ENCODE assay signal across 1 fruit fly cellular context in the genomic region with DNA sequence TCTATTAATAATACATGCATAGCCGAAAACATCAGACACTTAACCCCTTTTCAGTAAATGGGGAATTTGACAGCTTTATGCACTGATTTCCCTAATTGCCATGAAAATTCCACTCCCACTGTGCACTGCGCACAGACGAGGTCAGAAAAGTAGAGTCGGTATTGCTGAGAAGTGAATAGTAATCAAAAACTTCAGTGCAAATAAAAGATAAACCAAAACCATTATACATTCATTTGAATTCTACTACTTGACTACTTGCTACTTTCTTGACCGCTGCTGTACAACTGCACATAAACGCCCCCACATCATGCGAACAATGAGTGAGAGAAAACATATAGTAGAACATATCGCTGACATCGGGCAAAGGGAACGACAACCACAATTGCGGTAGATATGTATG.
TF ChIP-seq lines count a peak whose summit lies in the region.

No protein-coding gene starts in this region.

TF ChIP-seq in whole organism, embryonic, 481 proteins besides CTCF, POLR2A, EP300 and RAD21 (continued from another document and continues in another):
- TF ChIP-seq Dll (GFP tag; IDR thresholded peaks at IDR 0.05; lab: Robert Waterston, UW; ENCODE audit: partially characterized antibody): no peak
- TF ChIP-seq CG33557 (GFP tag; optimal IDR thresholded peaks at IDR 0.05; lab: Kevin White, UChicago): peak; percentile 71
- TF ChIP-seq sc (optimal IDR thresholded peaks at IDR 0.05; lab: Kevin White, UChicago): no peak
- TF ChIP-seq sc (GFP tag; optimal IDR thresholded peaks at IDR 0.05; lab: Kevin White, UChicago): peak; percentile 81
- TF ChIP-seq CG31365 (tag; optimal IDR thresholded peaks at IDR 0.05; lab: Kevin White, UChicago): peak; percentile 61
- peak; percentile 86 for TF ChIP-seq esg (GFP tag; conservative IDR thresholded peaks at IDR 0.05; lab: Robert Waterston, UW)
- TF ChIP-seq ERR (GFP tag; optimal IDR thresholded peaks at IDR 0.05; lab: Kevin White, UChicago): peak; percentile 61
- peak; percentile 59 for TF ChIP-seq CG3838 (GFP tag; optimal IDR thresholded peaks at IDR 0.05; lab: Kevin White, UChicago)
- peak; percentile 79 for TF ChIP-seq CG33213 (GFP tag; optimal IDR thresholded peaks at IDR 0.05; lab: Kevin White, UChicago)
- peak; percentile 74 for TF ChIP-seq CrebB (tag; optimal IDR thresholded peaks at IDR 0.05; lab: Kevin White, UChicago)
- peak; percentile 86 for TF ChIP-seq CG17829 (tag; optimal IDR thresholded peaks at IDR 0.05; lab: Kevin White, UChicago)
- TF ChIP-seq H2.0 (GFP tag; IDR thresholded peaks at IDR 0.05; lab: Robert Waterston, UW): peak; percentile 92
- peak; percentile 87 for TF ChIP-seq Dad (GFP tag; optimal IDR thresholded peaks at IDR 0.05; lab: Kevin White, UChicago)
- TF ChIP-seq PHDP (tag; optimal IDR thresholded peaks at IDR 0.05; lab: Kevin White, UChicago): peak; percentile 82
- TF ChIP-seq CG15601 (tag; optimal IDR thresholded peaks at IDR 0.05; lab: Kevin White, UChicago): peak; percentile 78
- peak; percentile 72; the same call in 1 of the 2 replicates for TF ChIP-seq klu (GFP tag; IDR thresholded peaks at IDR 0.05; lab: Robert Waterston, UW)
- TF ChIP-seq CG14441 (GFP tag; IDR thresholded peaks at IDR 0.05; lab: Robert Waterston, UW): peak; percentile 89
- TF ChIP-seq CG17802 (tag; optimal IDR thresholded peaks at IDR 0.05; lab: Kevin White, UChicago): peak; percentile 74
- peak; percentile 89 for TF ChIP-seq CG18262 (tag; optimal IDR thresholded peaks at IDR 0.05; lab: Kevin White, UChicago)
- peak; percentile 78 for TF ChIP-seq CG2202 (tag; optimal IDR thresholded peaks at IDR 0.05; lab: Kevin White, UChicago)
- peak; percentile 88 for TF ChIP-seq ap (GFP tag; IDR thresholded peaks at IDR 0.05; lab: Robert Waterston, UW)
- no peak for TF ChIP-seq fru (optimal IDR thresholded peaks at IDR 0.05; lab: Kevin White, UChicago)
- TF ChIP-seq CG4854 (GFP tag; optimal IDR thresholded peaks at IDR 0.05; lab: Kevin White, UChicago): peak; percentile 70
- TF ChIP-seq CG4820 (GFP tag; optimal IDR thresholded peaks at IDR 0.05; lab: Kevin White, UChicago): peak; percentile 87
- peak; percentile 79 for TF ChIP-seq Nf-YA (GFP tag; IDR thresholded peaks at IDR 0.05; lab: Robert Waterston, UW)
- peak; percentile 85 for TF ChIP-seq Gug (GFP tag; IDR thresholded peaks at IDR 0.05; lab: Robert Waterston, UW)
- no peak for TF ChIP-seq CG9797 (GFP tag; optimal IDR thresholded peaks at IDR 0.05; lab: Kevin White, UChicago)
- TF ChIP-seq Sox100B (GFP tag; optimal IDR thresholded peaks at IDR 0.05; lab: Kevin White, UChicago): peak; percentile 80
- TF ChIP-seq cas (GFP tag; IDR thresholded peaks at IDR 0.05; lab: Robert Waterston, UW): 0 out of 2 replicates have a peak, but pooled peaks have one; percentile 50
- TF ChIP-seq Spps (tag; optimal IDR thresholded peaks at IDR 0.05; lab: Kevin White, UChicago): peak; percentile 71
- TF ChIP-seq Stat92E (GFP tag; optimal IDR thresholded peaks at IDR 0.05; lab: Kevin White, UChicago): peak in 1 of 3 experiments; percentile 45
- no peak for TF ChIP-seq Dip2 (GFP tag; IDR thresholded peaks at IDR 0.05; lab: Robert Waterston, UW)
- peak; percentile 87 for TF ChIP-seq CG1024 (GFP tag; IDR thresholded peaks at IDR 0.05; lab: Robert Waterston, UW)
- peak; percentile 82 for TF ChIP-seq Asciz (GFP tag; optimal IDR thresholded peaks at IDR 0.05; lab: Kevin White, UChicago)
- peak; percentile 89 for TF ChIP-seq bab2 (GFP tag; optimal IDR thresholded peaks at IDR 0.05; lab: Kevin White, UChicago)
- peak; percentile 93 for TF ChIP-seq chm (GFP tag; IDR thresholded peaks at IDR 0.05; lab: Robert Waterston, UW)
- TF ChIP-seq btn (GFP tag; optimal IDR thresholded peaks at IDR 0.05; lab: Kevin White, UChicago): peak; percentile 81
- peak; percentile 86 for TF ChIP-seq NfI (GFP tag; optimal IDR thresholded peaks at IDR 0.05; lab: Kevin White, UChicago)
- TF ChIP-seq maf-S (GFP tag; optimal IDR thresholded peaks at IDR 0.05; lab: Kevin White, UChicago): peak; percentile 73
- peak; percentile 67 for TF ChIP-seq CG12104 (GFP tag; optimal IDR thresholded peaks at IDR 0.05; lab: Kevin White, UChicago)
- TF ChIP-seq CG34422 (GFP tag; IDR thresholded peaks at IDR 0.05; lab: Robert Waterston, UW): peak; percentile 83; the same call in 2 of the 3 replicates
- TF ChIP-seq CG2875 (GFP tag; optimal IDR thresholded peaks at IDR 0.05; lab: Kevin White, UChicago): peak; percentile 87
- TF ChIP-seq schlank (tag; optimal IDR thresholded peaks at IDR 0.05; lab: Kevin White, UChicago): peak; percentile 37
- TF ChIP-seq HLHmδ (GFP tag; optimal IDR thresholded peaks at IDR 0.05; lab: Kevin White, UChicago): no peak
- TF ChIP-seq jumu (GFP tag; optimal IDR thresholded peaks at IDR 0.05; lab: Kevin White, UChicago): peak; percentile 87
- TF ChIP-seq NFAT (GFP tag; IDR thresholded peaks at IDR 0.05; lab: Robert Waterston, UW): 0 out of 2 replicates have a peak, but pooled peaks have one; percentile 50
- TF ChIP-seq CG4360 (GFP tag; IDR thresholded peaks at IDR 0.05; lab: Robert Waterston, UW): peak; percentile 68
- TF ChIP-seq CG17328 (GFP tag; IDR thresholded peaks at IDR 0.05; lab: Robert Waterston, UW): peak; percentile 94
- TF ChIP-seq Fer2 (tag; optimal IDR thresholded peaks at IDR 0.05; lab: Kevin White, UChicago): peak; percentile 29
- no peak for TF ChIP-seq pfk (GFP tag; optimal IDR thresholded peaks at IDR 0.05; lab: Kevin White, UChicago)
- TF ChIP-seq p53 (GFP tag; optimal IDR thresholded peaks at IDR 0.05; lab: Kevin White, UChicago): peak; percentile 31
- peak; percentile 90 for TF ChIP-seq CG8388 (GFP tag; optimal IDR thresholded peaks at IDR 0.05; lab: Kevin White, UChicago)
- TF ChIP-seq CG17612 (GFP tag; IDR thresholded peaks at IDR 0.05; lab: Robert Waterston, UW): peak; percentile 49; the same call in 1 of the 2 replicates
- TF ChIP-seq CG15514 (GFP tag; optimal IDR thresholded peaks at IDR 0.05; lab: Kevin White, UChicago): peak; percentile 56
- peak; percentile 78 for TF ChIP-seq tx (GFP tag; optimal IDR thresholded peaks at IDR 0.05; lab: Kevin White, UChicago)
- TF ChIP-seq Mes4 (GFP tag; optimal IDR thresholded peaks at IDR 0.05; lab: Kevin White, UChicago): peak; percentile 86
- TF ChIP-seq GATAe (GFP tag; conservative IDR thresholded peaks at IDR 0.05; lab: Robert Waterston, UW): no peak
- TF ChIP-seq Max (GFP tag; optimal IDR thresholded peaks at IDR 0.05; lab: Kevin White, UChicago): peak; percentile 56
- peak; percentile 6 for TF ChIP-seq stwl (tag; optimal IDR thresholded peaks at IDR 0.05; lab: Kevin White, UChicago)
- peak; percentile 40 to 95 for TF ChIP-seq bsh (GFP tag; optimal IDR thresholded peaks at IDR 0.05; lab: Kevin White, UChicago)
- TF ChIP-seq Fer3 (tag; optimal IDR thresholded peaks at IDR 0.05; lab: Kevin White, UChicago): peak; percentile 69
- TF ChIP-seq CG18599 (GFP tag; optimal IDR thresholded peaks at IDR 0.05; lab: Kevin White, UChicago): peak; percentile 78
- TF ChIP-seq CG3995 (GFP tag; optimal IDR thresholded peaks at IDR 0.05; lab: Kevin White, UChicago): no peak
- TF ChIP-seq Hsf (GFP tag; optimal IDR thresholded peaks at IDR 0.05; lab: Kevin White, UChicago): peak; percentile 86
- no peak for TF ChIP-seq amos (GFP tag; IDR thresholded peaks at IDR 0.05; lab: Robert Waterston, UW; ENCODE audit: partially characterized antibody)
- TF ChIP-seq Pdp1 (GFP tag; optimal IDR thresholded peaks at IDR 0.05; lab: Kevin White, UChicago): peak; percentile 80 to 85
- peak; percentile 85 for TF ChIP-seq sisA (GFP tag; IDR thresholded peaks at IDR 0.05; lab: Robert Waterston, UW)
- TF ChIP-seq fd64A (GFP tag; optimal IDR thresholded peaks at IDR 0.05; lab: Kevin White, UChicago): peak; percentile 74
- TF ChIP-seq ken (GFP tag; IDR thresholded peaks at IDR 0.05; lab: Robert Waterston, UW): peak; percentile 89
- TF ChIP-seq HHEX (GFP tag; optimal IDR thresholded peaks at IDR 0.05; lab: Kevin White, UChicago): peak; percentile 75
- TF ChIP-seq Oaz (GFP tag; IDR thresholded peaks at IDR 0.05; lab: Robert Waterston, UW): peak; percentile 70
- peak; percentile 83 for TF ChIP-seq CG8924 (tag; optimal IDR thresholded peaks at IDR 0.05; lab: Kevin White, UChicago)
- peak; percentile 71 for TF ChIP-seq Gsc (GFP tag; IDR thresholded peaks at IDR 0.05; lab: Robert Waterston, UW)
- TF ChIP-seq lab (GFP tag; optimal IDR thresholded peaks at IDR 0.05; lab: Kevin White, UChicago): peak; percentile 85
- TF ChIP-seq pho (GFP tag; optimal IDR thresholded peaks at IDR 0.05; lab: Kevin White, UChicago): peak; percentile 57
- TF ChIP-seq CG11723 (GFP tag; optimal IDR thresholded peaks at IDR 0.05; lab: Kevin White, UChicago): peak; percentile 76
- peak; percentile 80 for TF ChIP-seq Camta (GFP tag; optimal IDR thresholded peaks at IDR 0.05; lab: Kevin White, UChicago)
- TF ChIP-seq Atf3 (GFP tag; optimal IDR thresholded peaks at IDR 0.05; lab: Kevin White, UChicago): peak; percentile 82
- peak; percentile 61; the same call in 1 of the 2 replicates for TF ChIP-seq E2f2 (GFP tag; IDR thresholded peaks at IDR 0.05; lab: Robert Waterston, UW)
- TF ChIP-seq Sox102F (GFP tag; optimal IDR thresholded peaks at IDR 0.05; lab: Kevin White, UChicago): peak; percentile 93
- TF ChIP-seq fd102C (GFP tag; optimal IDR thresholded peaks at IDR 0.05; lab: Kevin White, UChicago): peak; percentile 25
- peak; percentile 97 for TF ChIP-seq Ets65A (GFP tag; lab: Kevin White, UChicago)
- TF ChIP-seq CG16813 (GFP tag; IDR thresholded peaks at IDR 0.05; lab: Robert Waterston, UW; ENCODE audit: partially characterized antibody): no peak
- no peak for TF ChIP-seq ftz-f1 (GFP tag; optimal IDR thresholded peaks at IDR 0.05; lab: Kevin White, UChicago)
- TF ChIP-seq luna (GFP tag; optimal IDR thresholded peaks at IDR 0.05; lab: Kevin White, UChicago): no peak
- no peak for TF ChIP-seq cad (GFP tag; optimal IDR thresholded peaks at IDR 0.05; lab: Kevin White, UChicago)
- TF ChIP-seq wdn (GFP tag; IDR thresholded peaks at IDR 0.05; lab: Robert Waterston, UW): peak; percentile 54; the same call in 1 of the 2 replicates
- peak; percentile 82 for TF ChIP-seq Blimp-1 (GFP tag; optimal IDR thresholded peaks at IDR 0.05; lab: Kevin White, UChicago)
- TF ChIP-seq CG8089 (GFP tag; optimal IDR thresholded peaks at IDR 0.05; lab: Kevin White, UChicago): peak; percentile 74
- peak; percentile 74; the same call in 1 of the 2 replicates for TF ChIP-seq CG7372 (GFP tag; IDR thresholded peaks at IDR 0.05; lab: Robert Waterston, UW)
- TF ChIP-seq CG12769 (tag; optimal IDR thresholded peaks at IDR 0.05; lab: Kevin White, UChicago): peak; percentile 85
- TF ChIP-seq H15 (GFP tag; IDR thresholded peaks at IDR 0.05; lab: Robert Waterston, UW): peak; percentile 83
- TF ChIP-seq HmgD (GFP tag; optimal IDR thresholded peaks at IDR 0.05; lab: Kevin White, UChicago): peak; percentile 47
- peak; percentile 45 for TF ChIP-seq Usf (GFP tag; optimal IDR thresholded peaks at IDR 0.05; lab: Kevin White, UChicago)
- peak; percentile 55; the same call in 1 of the 2 replicates for TF ChIP-seq CG10321 (GFP tag; IDR thresholded peaks at IDR 0.05; lab: Robert Waterston, UW)
- peak; percentile 36 for TF ChIP-seq dm (GFP tag; optimal IDR thresholded peaks at IDR 0.05; lab: Kevin White, UChicago)
- peak; percentile 87 for TF ChIP-seq stc (GFP tag; IDR thresholded peaks at IDR 0.05; lab: Robert Waterston, UW)
- TF ChIP-seq Optix (GFP tag; IDR thresholded peaks at IDR 0.05; lab: Robert Waterston, UW): peak; percentile 93
- peak; percentile 83 for TF ChIP-seq CG12942 (GFP tag; optimal IDR thresholded peaks at IDR 0.05; lab: Kevin White, UChicago)
- peak; percentile 85 for TF ChIP-seq CG14050 (GFP tag; IDR thresholded peaks at IDR 0.05; lab: Robert Waterston, UW)
- peak; percentile 81 for TF ChIP-seq CG7786 (GFP tag; optimal IDR thresholded peaks at IDR 0.05; lab: Kevin White, UChicago)
- TF ChIP-seq zen2 (GFP tag; IDR thresholded peaks at IDR 0.05; lab: Robert Waterston, UW; ENCODE audit: partially characterized antibody): no peak
- peak; percentile 84 for TF ChIP-seq CG3407 (GFP tag; optimal IDR thresholded peaks at IDR 0.05; lab: Kevin White, UChicago)
- peak; percentile 39 for TF ChIP-seq scrt (GFP tag; optimal IDR thresholded peaks at IDR 0.05; lab: Kevin White, UChicago)
- no peak for TF ChIP-seq D19B (GFP tag; optimal IDR thresholded peaks at IDR 0.05; lab: Kevin White, UChicago)
- TF ChIP-seq TFAM (GFP tag; optimal IDR thresholded peaks at IDR 0.05; lab: Kevin White, UChicago): peak; percentile 66
- TF ChIP-seq CG7963 (GFP tag; IDR thresholded peaks at IDR 0.05; lab: Robert Waterston, UW; ENCODE audit: partially characterized antibody): no peak
- TF ChIP-seq CG31224 (GFP tag; IDR thresholded peaks at IDR 0.05; lab: Robert Waterston, UW): peak; percentile 55
- TF ChIP-seq CG13296 (GFP tag; optimal IDR thresholded peaks at IDR 0.05; lab: Kevin White, UChicago): peak; percentile 61
- TF ChIP-seq nau (GFP tag; optimal IDR thresholded peaks at IDR 0.05; lab: Kevin White, UChicago): peak; percentile 73
- TF ChIP-seq usp (GFP tag; optimal IDR thresholded peaks at IDR 0.05; lab: Kevin White, UChicago): no peak
- peak; percentile 84 for TF ChIP-seq phol (tag; optimal IDR thresholded peaks at IDR 0.05; lab: Kevin White, UChicago)
- TF ChIP-seq CG18764 (GFP tag; optimal IDR thresholded peaks at IDR 0.05; lab: Kevin White, UChicago): peak; percentile 81
- peak; percentile 57 for TF ChIP-seq Ets97D (GFP tag; optimal IDR thresholded peaks at IDR 0.05; lab: Kevin White, UChicago)
- peak; percentile 75 for TF ChIP-seq danr (GFP tag; IDR thresholded peaks at IDR 0.05; lab: Robert Waterston, UW)
- peak; percentile 20 for TF ChIP-seq Hey (tag; optimal IDR thresholded peaks at IDR 0.05; lab: Kevin White, UChicago)
- peak; percentile 82 for TF ChIP-seq tgo (GFP tag; IDR thresholded peaks at IDR 0.05; lab: Robert Waterston, UW)
- peak; percentile 53; the same call in 1 of the 3 replicates for TF ChIP-seq C15 (GFP tag; IDR thresholded peaks at IDR 0.05; lab: Robert Waterston, UW)
- TF ChIP-seq CG16815 (GFP tag; optimal IDR thresholded peaks at IDR 0.05; lab: Kevin White, UChicago): peak; percentile 76
- peak; percentile 65 for TF ChIP-seq Fer1 (GFP tag; optimal IDR thresholded peaks at IDR 0.05; lab: Kevin White, UChicago)
- peak; percentile 58 for TF ChIP-seq CG12155 (GFP tag; optimal IDR thresholded peaks at IDR 0.05; lab: Kevin White, UChicago)
- no peak for TF ChIP-seq BEAF-32 (GFP tag; optimal IDR thresholded peaks at IDR 0.05; lab: Kevin White, UChicago)
- TF ChIP-seq eve (GFP tag; optimal IDR thresholded peaks at IDR 0.05; lab: Kevin White, UChicago): peak in 1 of 2 experiments; percentile 93
- TF ChIP-seq hbn (GFP tag; IDR thresholded peaks at IDR 0.05; lab: Robert Waterston, UW; ENCODE audit: partially characterized antibody): no peak
- TF ChIP-seq Dp (GFP tag; optimal IDR thresholded peaks at IDR 0.05; lab: Kevin White, UChicago): no peak
